Worm (Caenorhabditis elegans) whole organism, L1 larva: Measurements from ENCODE around the gene R12B2.2.

Experiments used
- C16A3.4 ChIP-seq: fragments of 150-350 bp; optimal IDR thresholded peaks from 2 replicates; lab custom pipeline; 2014; ENCODE audit warnings: missing biosample characterization, missing genetic modification characterization
- F16B12.6 ChIP-seq: fragments of 150-350 bp; optimal IDR thresholded peaks from 2 replicates; lab custom pipeline; 2014; ENCODE audit warnings: missing biosample characterization, missing genetic modification characterization
- alr-1 ChIP-seq: fragments of 200-800 bp; sonication (Bioruptor generic); optimal IDR thresholded peaks from 2 replicates; lab custom pipeline; 2018; ENCODE audit warnings: borderline replicate concordance, mild to moderate bottlenecking, missing genetic modification characterization, missing compliant biosample characterization
- aly-2 ChIP-seq: fragments of 150-350 bp; optimal IDR thresholded peaks from 2 replicates; lab custom pipeline; 2014; ENCODE audit warnings: missing biosample characterization, missing genetic modification characterization
- ama-1 ChIP-seq: fragments of 150-350 bp; optimal IDR thresholded peaks from 2 replicates; lab custom pipeline; 2014
- ceh-88 ChIP-seq: fragments of 200-800 bp; sonication (Bioruptor generic); IDR thresholded peaks from 2 replicates; pipeline ENCODE4 v1.3.6; 2022; ENCODE audit warnings: missing genetic modification characterization, missing compliant biosample characterization
- dpl-1 ChIP-seq, 3 experiments: fragments of 150-350 bp in 2 of 3; sonication (generic microtip) in 1 of 3; optimal IDR thresholded peaks; 2 replicates each; lab custom pipeline; 2014 to 2017; ENCODE audit warnings: missing biosample characterization in 3 of 3, missing genetic modification characterization in 3 of 3, missing genetic modification reagents in 3 of 3
- efl-1 ChIP-seq, 4 experiments: fragments of 150-350 bp; optimal IDR thresholded peaks in 3 of 4; peaks in 1 of 4; 1 replicate in 1 of 4; 2 replicates in 3 of 4; lab custom pipeline; 2014; ENCODE audit warnings: missing biosample characterization in 2 of 4, missing genetic modification characterization in 2 of 4, missing genetic modification reagents in 2 of 4
- efl-3 ChIP-seq: fragments of 200-800 bp; sonication (Bioruptor generic); optimal IDR thresholded peaks from 2 replicates; lab custom pipeline; 2018; ENCODE audit warnings: mild to moderate bottlenecking, missing genetic modification characterization, missing compliant biosample characterization
- egl-13 ChIP-seq: sonication (generic microtip); optimal IDR thresholded peaks from 2 replicates; lab custom pipeline; 2016; ENCODE audit warnings: missing genotype, missing genetic modification reagents, missing genetic modification characterization, missing compliant biosample characterization
- elt-2 ChIP-seq: sonication (generic microtip); optimal IDR thresholded peaks from 2 replicates; lab custom pipeline; 2016; ENCODE audit warnings: missing genetic modification characterization, mild to moderate bottlenecking, inconsistent platforms, missing compliant biosample characterization, missing genetic modification reagents
- elt-3 ChIP-seq, 6 experiments: fragments of 150-350 bp in 1 of 6; sonication (generic microtip); optimal IDR thresholded peaks; 2 replicates each; lab custom pipeline; 2017 to 2018; ENCODE audit warnings: missing biosample characterization in 6 of 6, missing genetic modification characterization in 6 of 6, inconsistent platforms in 1 of 6
- ets-5 ChIP-seq: fragments of 200-800 bp; sonication (Bioruptor generic); IDR thresholded peaks from 2 replicates; pipeline ENCODE4 v1.3.6; 2022; ENCODE audit warnings: missing genetic modification characterization, missing compliant biosample characterization
- fkh-10 ChIP-seq: sonication (generic microtip); optimal IDR thresholded peaks from 2 replicates; lab custom pipeline; 2017; ENCODE audit warnings: missing biosample characterization, missing genetic modification reagents, missing genetic modification characterization
- fkh-4 ChIP-seq: sonication (generic microtip); optimal IDR thresholded peaks from 2 replicates; lab custom pipeline; 2016; ENCODE audit warnings: missing compliant biosample characterization, missing genetic modification characterization, borderline replicate concordance
- fkh-8 ChIP-seq: sonication (generic microtip); optimal IDR thresholded peaks from 2 replicates; lab custom pipeline; 2016; ENCODE audit warnings: mild to moderate bottlenecking, missing genetic modification characterization, missing compliant biosample characterization
- fos-1 ChIP-seq: fragments of 150-350 bp; optimal IDR thresholded peaks from 2 replicates; lab custom pipeline; 2014; ENCODE audit warnings: missing biosample characterization, missing genetic modification characterization
- grh-1 ChIP-seq: fragments of 200-800 bp; sonication (Bioruptor generic); IDR thresholded peaks from 2 replicates; pipeline ENCODE4 v1.3.6; 2022; ENCODE audit warnings: missing genetic modification reagents, missing genetic modification characterization, missing compliant biosample characterization
- hlh-17 ChIP-seq: fragments of 200-800 bp; sonication (Bioruptor generic); optimal IDR thresholded peaks from 2 replicates; lab custom pipeline; 2018; ENCODE audit warnings: missing genetic modification characterization, mild to moderate bottlenecking, missing compliant biosample characterization, moderate library complexity, borderline replicate concordance
- isw-1 ChIP-seq: fragments of 200-800 bp; sonication (Bioruptor generic); IDR thresholded peaks from 2 replicates; pipeline ENCODE4 v1.3.6; 2022; ENCODE audit warnings: missing genetic modification characterization, missing compliant biosample characterization
- jun-1 ChIP-seq: fragments of 150-350 bp; optimal IDR thresholded peaks from 2 replicates; lab custom pipeline; 2014; ENCODE audit warnings: missing biosample characterization, missing genetic modification reagents, missing genetic modification characterization
- lin-14 ChIP-seq: fragments of 200-800 bp; sonication (Bioruptor generic); optimal IDR thresholded peaks from 2 replicates; lab custom pipeline; 2018; ENCODE audit warnings: mild to moderate bottlenecking, missing genetic modification characterization, moderate library complexity, missing compliant biosample characterization
- lin-35 ChIP-seq, 2 experiments: fragments of 150-350 bp; optimal IDR thresholded peaks; 2 replicates each; lab custom pipeline; 2014; ENCODE audit warnings: missing biosample characterization in 2 of 2, missing genetic modification characterization in 2 of 2, missing genetic modification reagents in 2 of 2
- lsy-2 ChIP-seq, 2 experiments: fragments of 150-350 bp; optimal IDR thresholded peaks; 2 replicates each; lab custom pipeline; 2014; ENCODE audit warnings: missing biosample characterization in 2 of 2, missing genetic modification characterization in 2 of 2
- mab-9 ChIP-seq: fragments of 200-800 bp; sonication (Bioruptor generic); IDR thresholded peaks from 2 replicates; pipeline ENCODE4 v1.3.6; 2022; ENCODE audit warnings: missing genetic modification reagents, missing genetic modification characterization, missing compliant biosample characterization
- mep-1 ChIP-seq: fragments of 150-350 bp; optimal IDR thresholded peaks from 2 replicates; lab custom pipeline; 2014; ENCODE audit warnings: missing biosample characterization, missing genetic modification characterization
- nhr-11 ChIP-seq: fragments of 150-350 bp; optimal IDR thresholded peaks from 2 replicates; lab custom pipeline; 2014; ENCODE audit warnings: missing biosample characterization, missing genetic modification characterization
- nhr-12 ChIP-seq: sonication (generic microtip); optimal IDR thresholded peaks from 2 replicates; lab custom pipeline; 2017; ENCODE audit warnings: missing biosample characterization, missing genetic modification characterization
- nhr-237 ChIP-seq: fragments of 150-350 bp; optimal IDR thresholded peaks from 2 replicates; lab custom pipeline; 2014; ENCODE audit warnings: missing biosample characterization, missing genetic modification characterization
- nhr-28 ChIP-seq: fragments of 150-350 bp; optimal IDR thresholded peaks from 2 replicates; lab custom pipeline; 2014; ENCODE audit warnings: missing biosample characterization, missing genetic modification characterization
- nhr-47 ChIP-seq: sonication (generic microtip); optimal IDR thresholded peaks from 2 replicates; lab custom pipeline; 2016; ENCODE audit warnings: mild to moderate bottlenecking, missing genetic modification characterization, moderate library complexity, missing compliant biosample characterization
- nhr-71 ChIP-seq: sonication (generic microtip); optimal IDR thresholded peaks from 2 replicates; lab custom pipeline; 2016; ENCODE audit warnings: mild to moderate bottlenecking, missing genetic modification characterization, moderate library complexity, missing compliant biosample characterization
- nhr-76 ChIP-seq: sonication (generic microtip); optimal IDR thresholded peaks from 2 replicates; lab custom pipeline; 2017; ENCODE audit warnings: missing biosample characterization, missing genetic modification characterization
- nhr-84 ChIP-seq: sonication (generic microtip); optimal IDR thresholded peaks from 2 replicates; lab custom pipeline; 2017; ENCODE audit warnings: missing biosample characterization, missing genetic modification characterization
- nhr-85 ChIP-seq: sonication (generic microtip); peaks from one replicate; lab custom pipeline; 2016; ENCODE audit warnings: missing genetic modification characterization, inconsistent platforms, missing compliant biosample characterization
- nhr-90 ChIP-seq: sonication (generic microtip); optimal IDR thresholded peaks from 2 replicates; lab custom pipeline; 2016; ENCODE audit warnings: mild to moderate bottlenecking, missing genetic modification characterization, missing compliant biosample characterization; ENCODE audit not compliant: poor library complexity
- pag-3 ChIP-seq: sonication (generic microtip); optimal IDR thresholded peaks from 2 replicates; lab custom pipeline; 2017; ENCODE audit warnings: missing genetic modification characterization, mild to moderate bottlenecking, missing compliant biosample characterization, antibody characterized with exemption, borderline replicate concordance; ENCODE audit not compliant: insufficient read depth
- pax-3 ChIP-seq: fragments of 200-800 bp; sonication (Bioruptor generic); optimal IDR thresholded peaks from 2 replicates; lab custom pipeline; 2018; ENCODE audit warnings: mild to moderate bottlenecking, missing genetic modification characterization, moderate library complexity, missing compliant biosample characterization
- pqm-1 ChIP-seq: sonication (generic microtip); optimal IDR thresholded peaks from 3 replicates; lab custom pipeline; 2017; ENCODE audit warnings: missing biosample characterization, missing genetic modification characterization
- rnt-1 ChIP-seq: sonication (generic microtip); optimal IDR thresholded peaks from 2 replicates; lab custom pipeline; 2016; ENCODE audit warnings: mild to moderate bottlenecking, missing genetic modification characterization, moderate library complexity, missing compliant biosample characterization
- skn-1 ChIP-seq: fragments of 150-350 bp; optimal IDR thresholded peaks from 2 replicates; lab custom pipeline; 2014; ENCODE audit warnings: missing biosample characterization, missing genetic modification characterization
- snpc-4 ChIP-seq: fragments of 150-350 bp; optimal IDR thresholded peaks from 2 replicates; lab custom pipeline; 2014; ENCODE audit warnings: missing biosample characterization, missing genetic modification characterization
- sptf-1 ChIP-seq: fragments of 150-350 bp; optimal IDR thresholded peaks from 2 replicates; lab custom pipeline; 2014; ENCODE audit warnings: missing biosample characterization, missing genetic modification characterization
- swsn-7 ChIP-seq: sonication (generic microtip); optimal IDR thresholded peaks from 2 replicates; lab custom pipeline; 2016; ENCODE audit warnings: missing genetic modification characterization, missing compliant biosample characterization
- tbx-2 ChIP-seq: sonication (generic microtip); optimal IDR thresholded peaks from 2 replicates; lab custom pipeline; 2016; ENCODE audit warnings: missing genetic modification characterization, missing compliant biosample characterization
- tlp-1 ChIP-seq: fragments of 150-350 bp; optimal IDR thresholded peaks from 2 replicates; lab custom pipeline; 2014; ENCODE audit warnings: missing biosample characterization, missing genetic modification characterization
- unc-62 ChIP-seq: fragments of 150-350 bp; optimal IDR thresholded peaks from 2 replicates; lab custom pipeline; 2014; ENCODE audit warnings: missing biosample characterization, missing genetic modification reagents, missing genetic modification characterization
- unc-86 ChIP-seq: sonication (generic microtip); optimal IDR thresholded peaks from 2 replicates; lab custom pipeline; 2016; ENCODE audit warnings: missing genetic modification characterization, missing compliant biosample characterization
- unc-98 ChIP-seq: fragments of 200-800 bp; sonication (Bioruptor generic); IDR thresholded peaks from 2 replicates; pipeline ENCODE4 v1.3.6; 2022; ENCODE audit warnings: missing genetic modification characterization, missing compliant biosample characterization
- vab-15 ChIP-seq: sonication (generic microtip); optimal IDR thresholded peaks from 2 replicates; lab custom pipeline; 2017; ENCODE audit warnings: missing genotype, mild to moderate bottlenecking, missing genetic modification characterization, missing compliant biosample characterization
- xbp-1 ChIP-seq: sonication (generic microtip); optimal IDR thresholded peaks from 2 replicates; lab custom pipeline; 2016; ENCODE audit warnings: missing genetic modification characterization, missing compliant biosample characterization
- zag-1 ChIP-seq: fragments of 150-350 bp; optimal IDR thresholded peaks from 2 replicates; lab custom pipeline; 2014; ENCODE audit warnings: missing biosample characterization, missing genetic modification characterization
- zip-4 ChIP-seq: fragments of 200-800 bp; sonication (Bioruptor generic); optimal IDR thresholded peaks from 2 replicates; lab custom pipeline; 2018; ENCODE audit warnings: mild to moderate bottlenecking, missing genetic modification characterization, moderate library complexity, missing compliant biosample characterization
- ztf-4 ChIP-seq: fragments of 150-350 bp; optimal IDR thresholded peaks from 2 replicates; lab custom pipeline; 2014; ENCODE audit warnings: missing biosample characterization, missing genetic modification characterization

Gene R12B2.2

ce11 chrIII:5840277-5840676 is 33.5 kb downstream of the R12B2.2 start:
- TF ChIP-seq efl-3 (GFP tag; lab: Kevin White, UChicago) (no peak), nhr-71 (tag; lab: Kevin White, UChicago) (peak; percentile 6), fkh-10 (GFP tag; lab: Kevin White, UChicago) (no peak), isw-1 (GFP tag; lab: Robert Waterston, UW) (no peak), pqm-1 (tag; lab: Kevin White, UChicago) (peak; percentile 72), skn-1 (tag; lab: Kevin White, UChicago) (no peak), sptf-1 (tag; lab: Kevin White, UChicago) (no peak), fkh-8 (tag; lab: Kevin White, UChicago) (peak; percentile 16), tlp-1 (tag; lab: Kevin White, UChicago) (no peak), nhr-84 (tag; lab: Kevin White, UChicago) (no peak), fkh-4 (tag; lab: Kevin White, UChicago) (no peak), rnt-1 (no peak), lin-35 (GFP tag; optimal IDR thresholded peaks at IDR 0.05; lab: Kevin White, UChicago) (no peak), efl-1 (optimal IDR thresholded peaks at IDR 0.05; lab: Kevin White, UChicago) (no peak), efl-1 (GFP tag; optimal IDR thresholded peaks at IDR 0.05 in 1 of 2; lab: Kevin White, UChicago) (no peak), lsy-2 (tag; optimal IDR thresholded peaks at IDR 0.05; lab: Kevin White, UChicago) (peak in 1 of 2 experiments; percentile 11), nhr-12 (tag; lab: Kevin White, UChicago) (no peak), C16A3.4 (tag; lab: Kevin White, UChicago) (no peak), ama-1 (lab: Kevin White, UChicago) (peak; percentile 13), nhr-76 (no peak), unc-98 (GFP tag; lab: Robert Waterston, UW) (no peak), F16B12.6 (tag; lab: Kevin White, UChicago) (no peak), dpl-1 (GFP tag; optimal IDR thresholded peaks at IDR 0.05; lab: Kevin White, UChicago) (peak in 1 of 3 experiments; percentile 3), lin-14 (GFP tag; lab: Kevin White, UChicago) (peak; percentile 7), ztf-4 (no peak), hlh-17 (GFP tag; lab: Kevin White, UChicago) (no peak), vab-15 (tag; lab: Kevin White, UChicago) (no peak), xbp-1 (no peak), nhr-85 (no peak), nhr-28 (tag; lab: Kevin White, UChicago) (no peak), swsn-7 (tag; lab: Kevin White, UChicago) (no peak), pax-3 (tag; lab: Kevin White, UChicago) (peak; percentile 20), zag-1 (tag; lab: Kevin White, UChicago) (no peak), grh-1 (GFP tag; lab: Robert Waterston, UW) (no peak), tbx-2 (tag; lab: Kevin White, UChicago) (no peak), mab-9 (GFP tag; lab: Robert Waterston, UW) (no peak), elt-3 (tag; optimal IDR thresholded peaks at IDR 0.05; lab: Kevin White, UChicago) (no peak), nhr-90 (tag; lab: Kevin White, UChicago) (no peak), snpc-4 (tag; lab: Kevin White, UChicago) (no peak), unc-86 (tag; lab: Kevin White, UChicago) (no peak), ceh-88 (GFP tag; lab: Robert Waterston, UW) (no peak), nhr-237 (tag; lab: Kevin White, UChicago) (no peak), fos-1 (no peak), aly-2 (tag; lab: Kevin White, UChicago) (no peak), nhr-11 (tag; lab: Kevin White, UChicago) (no peak), pag-3 (no peak), ets-5 (no peak), zip-4 (no peak), egl-13 (peak; percentile 11), mep-1 (no peak), elt-2 (tag; lab: Kevin White, UChicago) (peak; percentile 11), alr-1 (tag; lab: Kevin White, UChicago) (no peak), jun-1 (tag; lab: Kevin White, UChicago) (peak; percentile 16), unc-62 (no peak), nhr-47 (tag; lab: Kevin White, UChicago) (peak; percentile 23)
